Worm (Caenorhabditis elegans): ENCODE results near the gene nphp-1.

The nphp-1 gene

DNA sequence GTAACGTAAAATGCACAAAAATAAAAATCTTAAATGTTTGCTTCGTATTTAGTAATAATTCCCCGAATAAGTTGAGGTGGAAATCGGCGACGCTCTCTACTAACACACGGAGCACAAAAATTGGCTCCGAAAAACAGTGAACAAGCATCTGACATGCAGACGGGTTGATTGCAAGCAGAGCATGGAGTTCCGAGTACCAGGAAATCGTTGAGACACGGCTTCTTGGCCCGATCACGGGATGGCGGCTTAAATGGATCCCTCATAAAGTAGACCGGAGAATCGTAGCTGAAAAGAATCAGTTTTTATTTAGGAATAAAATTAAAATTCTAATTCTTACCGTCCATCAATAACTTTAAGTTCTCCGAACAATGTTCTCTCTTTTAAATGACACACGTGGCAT, 10.2 kb upstream of the nphp-1 start (continued):
- TF ChIP-seq let-526 (GFP tag; IDR thresholded peaks at IDR 0.05) (no peak), F33H1.4 (GFP tag; IDR thresholded peaks at IDR 0.05) (peak; percentile 34; the same call in 1 of the 2 replicates), snpc-4 (GFP tag; optimal IDR thresholded peaks at IDR 0.05) (no peak), snpc-4 (tag; optimal IDR thresholded peaks at IDR 0.05) (no peak), C06A6.2 (GFP tag; conservative IDR thresholded peaks at IDR 0.05) (no peak), B0019.2 (GFP tag; conservative IDR thresholded peaks at IDR 0.05) (0 out of 2 replicates have a peak, but pooled peaks have one; percentile 9), tbx-9 (tag; optimal IDR thresholded peaks at IDR 0.05; ENCODE audit: borderline replicate concordance) (no peak), aptf-2 (GFP tag; conservative IDR thresholded peaks at IDR 0.05) (no peak), Y67H2A.10 (GFP tag; conservative IDR thresholded peaks at IDR 0.05) (no peak), xnd-1 (tag; optimal IDR thresholded peaks at IDR 0.05) (no peak), nfyb-1 (GFP tag; IDR thresholded peaks at IDR 0.05) (peak; percentile 59; the same call in 1 of the 2 replicates), ceh-79 (tag; optimal IDR thresholded peaks at IDR 0.05) (no peak), B0261.1 (tag; optimal IDR thresholded peaks at IDR 0.05) (no peak), ceh-58 (GFP tag; IDR thresholded peaks at IDR 0.05) (no peak), ceh-100 (GFP tag; IDR thresholded peaks at IDR 0.05) (no peak), athp-1 (tag; optimal IDR thresholded peaks at IDR 0.05) (no peak), atf-7 (tag; optimal IDR thresholded peaks at IDR 0.05) (no peak), somi-1 (GFP tag; optimal IDR thresholded peaks at IDR 0.05) (no peak), ztf-28 (GFP tag; IDR thresholded peaks at IDR 0.05) (no peak), bed-2 (GFP tag; IDR thresholded peaks at IDR 0.05) (no peak), repo-1 (tag; optimal IDR thresholded peaks at IDR 0.05) (no peak), Y53F4B.3 (GFP tag; IDR thresholded peaks at IDR 0.05) (no peak), T26A5.8 (tag; optimal IDR thresholded peaks at IDR 0.05) (no peak), ceh-40 (GFP tag; IDR thresholded peaks at IDR 0.05) (no peak), unc-62 (GFP tag; optimal IDR thresholded peaks at IDR 0.05) (no peak), cebp-2 (GFP tag; IDR thresholded peaks at IDR 0.05) (no peak), nhr-90 (tag; optimal IDR thresholded peaks at IDR 0.05) (no peak), lsy-27 (tag; optimal IDR thresholded peaks at IDR 0.05; ENCODE audit: borderline replicate concordance, insufficient read depth) (no peak), cebp-1 (GFP tag; IDR thresholded peaks at IDR 0.05) (no peak), cebp-1 (tag; optimal IDR thresholded peaks at IDR 0.05) (no peak), dpff-1 (tag; optimal IDR thresholded peaks at IDR 0.05) (no peak), F52B5.7 (tag; optimal IDR thresholded peaks at IDR 0.05) (no peak), snpc-1.1 (tag; optimal IDR thresholded peaks at IDR 0.05; ENCODE audit: insufficient read depth) (no peak), nfya-1 (tag; optimal IDR thresholded peaks at IDR 0.05; ENCODE audit: borderline replicate concordance, insufficient read depth) (no peak), Y95B8A.8 (GFP tag; IDR thresholded peaks at IDR 0.05) (no peak), sdz-38 (tag; optimal IDR thresholded peaks at IDR 0.05) (no peak), bed-1 (GFP tag; IDR thresholded peaks at IDR 0.05) (no peak), zfh-2 (GFP tag; conservative IDR thresholded peaks at IDR 0.05) (no peak), fkh-3 (tag; optimal IDR thresholded peaks at IDR 0.05) (no peak), lir-1 (GFP tag; conservative IDR thresholded peaks at IDR 0.05) (no peak), mxl-1 (tag; optimal IDR thresholded peaks at IDR 0.05) (no peak), F39B2.1 (GFP tag; IDR thresholded peaks at IDR 0.05) (no peak), ztf-26 (tag; optimal IDR thresholded peaks at IDR 0.05) (no peak), mel-28 (tag; optimal IDR thresholded peaks at IDR 0.05; ENCODE audit: borderline replicate concordance) (no peak), nfya-2 (GFP tag; IDR thresholded peaks at IDR 0.05) (no peak), F10E7.11 (tag; optimal IDR thresholded peaks at IDR 0.05) (no peak), ets-4 (GFP tag; optimal IDR thresholded peaks at IDR 0.05) (no peak), sptf-2 (GFP tag; optimal IDR thresholded peaks at IDR 0.05) (no peak), madf-6 (GFP tag; IDR thresholded peaks at IDR 0.05) (peak; percentile 22; the same call in 1 of the 2 replicates), lin-26 (GFP tag; IDR thresholded peaks at IDR 0.05) (no peak)
